Worm (Caenorhabditis elegans): Measurements from ENCODE around the gene col-76.

Gene col-76

ce11 chrII:8214367-8214766, 10.2 kb downstream of the col-76 start, which contains the start of gene M110.10:
Gene M110.10 (minus strand): TSS chrII:8214467.
- TF ChIP-seq nhr-12 (tag; optimal IDR thresholded peaks at IDR 0.05): no peak
- no peak for TF ChIP-seq elt-3 (tag; optimal IDR thresholded peaks at IDR 0.05)
- TF ChIP-seq nhr-77 (tag; optimal IDR thresholded peaks at IDR 0.05): no peak
- no peak for TF ChIP-seq zag-1 (tag; optimal IDR thresholded peaks at IDR 0.05)
- no peak for TF ChIP-seq mdl-1 (tag; optimal IDR thresholded peaks at IDR 0.05)
- no peak for TF ChIP-seq unc-86 (tag; optimal IDR thresholded peaks at IDR 0.05)

- TF ChIP-seq nhr-77 (tag; optimal IDR thresholded peaks at IDR 0.05) (peak; percentile 25), lin-35 (GFP tag; optimal IDR thresholded peaks at IDR 0.05) (peak; percentile 47 to 63), nhr-85 (tag) (peak; percentile 67), mep-1 (tag; optimal IDR thresholded peaks at IDR 0.05) (peak; percentile 48), alr-1 (tag; optimal IDR thresholded peaks at IDR 0.05; ENCODE audit: borderline replicate concordance) (no peak), egl-13 (tag; optimal IDR thresholded peaks at IDR 0.05) (peak; percentile 14), fkh-4 (tag; optimal IDR thresholded peaks at IDR 0.05; ENCODE audit: borderline replicate concordance) (no peak), hlh-4 (tag; optimal IDR thresholded peaks at IDR 0.05) (no peak), nhr-19 (GFP tag; conservative IDR thresholded peaks at IDR 0.05) (no peak), unc-62 (GFP tag; optimal IDR thresholded peaks at IDR 0.05) (no peak), ztf-4 (tag; optimal IDR thresholded peaks at IDR 0.05) (no peak), dpl-1 (GFP tag; optimal IDR thresholded peaks at IDR 0.05) (peak; percentile 18 to 58 (median 42)), rnt-1 (tag; optimal IDR thresholded peaks at IDR 0.05) (peak; percentile 43), sptf-1 (tag; optimal IDR thresholded peaks at IDR 0.05) (no peak), nhr-20 (tag; optimal IDR thresholded peaks at IDR 0.05) (peak; percentile 27), unc-130 (tag; optimal IDR thresholded peaks at IDR 0.05) (no peak), ceh-8 (GFP tag; optimal IDR thresholded peaks at IDR 0.05) (no peak), hpl-2 (GFP tag; optimal IDR thresholded peaks at IDR 0.05) (no peak), lin-15B (tag; optimal IDR thresholded peaks at IDR 0.05) (peak; percentile 2), isw-1 (GFP tag; IDR thresholded peaks at IDR 0.05) (peak; percentile 44), mdl-1 (tag; optimal IDR thresholded peaks at IDR 0.05) (peak in 1 of 2 experiments; percentile 39), tbx-2 (tag; optimal IDR thresholded peaks at IDR 0.05) (peak; percentile 28), lin-14 (GFP tag; optimal IDR thresholded peaks at IDR 0.05) (peak; percentile 68), swsn-7 (tag; optimal IDR thresholded peaks at IDR 0.05) (peak; percentile 32), nhr-12 (tag; optimal IDR thresholded peaks at IDR 0.05) (no peak), fkh-8 (tag; optimal IDR thresholded peaks at IDR 0.05) (peak; percentile 19), dsc-1 (tag; optimal IDR thresholded peaks at IDR 0.05) (peak; percentile 29), snu-23 (GFP tag; optimal IDR thresholded peaks at IDR 0.05) (peak; percentile 64), nhr-90 (tag; optimal IDR thresholded peaks at IDR 0.05; ENCODE audit: poor library complexity) (no peak), pax-3 (tag; optimal IDR thresholded peaks at IDR 0.05) (no peak), nhr-47 (tag; optimal IDR thresholded peaks at IDR 0.05) (peak; percentile 50), nhr-76 (tag; optimal IDR thresholded peaks at IDR 0.05) (no peak), blmp-1 (tag; optimal IDR thresholded peaks at IDR 0.05) (peak; percentile 64), C34B4.2 (tag; optimal IDR thresholded peaks at IDR 0.05) (no peak), ets-5 (GFP tag; IDR thresholded peaks at IDR 0.05) (no peak), xbp-1 (tag; optimal IDR thresholded peaks at IDR 0.05) (peak; percentile 38), zip-4 (GFP tag; optimal IDR thresholded peaks at IDR 0.05) (peak; percentile 47), skn-1 (tag; optimal IDR thresholded peaks at IDR 0.05) (peak; percentile 1), nhr-71 (tag; optimal IDR thresholded peaks at IDR 0.05) (peak; percentile 61), jun-1 (tag; optimal IDR thresholded peaks at IDR 0.05) (peak; percentile 8), sup-37 (GFP tag; optimal IDR thresholded peaks at IDR 0.05) (no peak), elt-3 (tag; optimal IDR thresholded peaks at IDR 0.05) (peak in 2 of 6 experiments; percentile 2 to 17), efl-3 (GFP tag; optimal IDR thresholded peaks at IDR 0.05) (no peak), tlp-1 (tag; optimal IDR thresholded peaks at IDR 0.05) (no peak), C16A3.4 (tag; optimal IDR thresholded peaks at IDR 0.05) (peak; percentile 35), lsy-2 (tag; optimal IDR thresholded peaks at IDR 0.05) (peak; percentile 66 to 77), ceh-82 (tag; optimal IDR thresholded peaks at IDR 0.05) (peak in 2 of 3 experiments; percentile 4 to 42), efl-1 (optimal IDR thresholded peaks at IDR 0.05) (peak; percentile 65), efl-1 (GFP tag; optimal IDR thresholded peaks at IDR 0.05 in 1 of 2) (peak; percentile 54 to 91)
Measured at ce11 chrII:8216433-8216832, 12.3 kb downstream of the col-76 start, which contains the start of gene M110.3. Gene M110.3 (minus strand): TSS chrII:8216616.

Measured in whole organism, L1 larva.